Fruit fly (Drosophila melanogaster) whole organism, embryonic: ENCODE results near the gene CG6511.

Experiments used
- CG10321 ChIP-seq: fragments of 200-800 bp; sonication (Bioruptor generic); IDR thresholded peaks from 2 replicates; pipeline ENCODE4 v1.3.6; 2022; ENCODE audit warnings: missing biosample characterization, missing genetic modification characterization
- CG10543 ChIP-seq: fragments of 200-800 bp; sonication (Bioruptor generic); optimal IDR thresholded peaks from 3 replicates; lab custom pipeline; 2017; ENCODE audit warnings: missing biosample characterization, mild to moderate bottlenecking, missing genetic modification characterization, moderate library complexity
- CG12942 ChIP-seq: fragments of 200-800 bp; sonication (Bioruptor generic); optimal IDR thresholded peaks from 3 replicates; lab custom pipeline; 2016; ENCODE audit warnings: missing biosample characterization, missing genetic modification characterization
- CG17186 ChIP-seq: fragments of 200-800 bp; sonication (Bioruptor generic); optimal IDR thresholded peaks from 3 replicates; lab custom pipeline; 2017; ENCODE audit warnings: missing biosample characterization, missing genetic modification reagents, missing genetic modification characterization
- CG2678 ChIP-seq: fragments of 200-800 bp; sonication (Bioruptor generic); optimal IDR thresholded peaks from 3 replicates; lab custom pipeline; 2019; ENCODE audit warnings: missing biosample characterization, mild to moderate bottlenecking, missing genetic modification characterization, moderate library complexity
- CG2889 ChIP-seq: fragments of 200-800 bp; sonication (Bioruptor generic); IDR thresholded peaks from 3 replicates; pipeline ENCODE4 v1.3.6; 2022; ENCODE audit warnings: missing biosample characterization, missing genetic modification characterization
- CG32772 ChIP-seq: fragments of 200-800 bp; sonication (Bioruptor generic); IDR thresholded peaks from 2 replicates; pipeline ENCODE4 v1.3.6; 2022; ENCODE audit warnings: missing biosample characterization, missing genetic modification characterization
- CG34224 ChIP-seq: fragments of 200-800 bp; sonication (Bioruptor generic); IDR thresholded peaks from 3 replicates; pipeline ENCODE4 v1.3.6; 2022; ENCODE audit warnings: missing biosample characterization, missing genetic modification characterization; ENCODE audit not compliant: partially characterized antibody
- CG4854 ChIP-seq: fragments of 200-800 bp; sonication (Bioruptor generic); optimal IDR thresholded peaks from 2 replicates; lab custom pipeline; 2016; ENCODE audit warnings: missing biosample characterization, missing genetic modification characterization, inconsistent platforms
- CG5180 ChIP-seq: fragments of 200-800 bp; sonication (Bioruptor generic); optimal IDR thresholded peaks from 3 replicates; lab custom pipeline; 2017; ENCODE audit warnings: missing biosample characterization, missing genetic modification characterization, mild to moderate bottlenecking, moderate library complexity, missing genetic modification reagents
- CG7745 ChIP-seq: fragments of 200-800 bp; sonication (Bioruptor generic); optimal IDR thresholded peaks from 2 replicates; lab custom pipeline; 2018; ENCODE audit warnings: missing biosample characterization, mild to moderate bottlenecking, missing genetic modification characterization, moderate library complexity
- CG7987 ChIP-seq: fragments of 200-800 bp; sonication (Bioruptor generic); optimal IDR thresholded peaks from 2 replicates; lab custom pipeline; 2018; ENCODE audit warnings: missing biosample characterization, mild to moderate bottlenecking, missing genetic modification characterization, moderate library complexity
- CG8089 ChIP-seq: fragments of 200-800 bp; sonication (Bioruptor generic); optimal IDR thresholded peaks from 3 replicates; lab custom pipeline; 2016; ENCODE audit warnings: missing biosample characterization, missing genetic modification characterization
- CG8281 ChIP-seq: fragments of 200-800 bp; sonication (Bioruptor generic); optimal IDR thresholded peaks from 2 replicates; lab custom pipeline; 2018; ENCODE audit warnings: missing biosample characterization, mild to moderate bottlenecking, missing genetic modification characterization, moderate library complexity
- CG8924 ChIP-seq: fragments of 200-800 bp; optimal IDR thresholded peaks from 3 replicates; lab custom pipeline; 2019; ENCODE audit warnings: missing biosample characterization, mild to moderate bottlenecking, missing genetic modification characterization, moderate library complexity
- CrebB ChIP-seq: fragments of 200-800 bp; sonication (Bioruptor generic); optimal IDR thresholded peaks from 3 replicates; lab custom pipeline; 2018; ENCODE audit warnings: missing biosample characterization, mild to moderate bottlenecking, missing genetic modification characterization
- Deaf1 ChIP-seq: fragments of 200-800 bp; optimal IDR thresholded peaks from 3 replicates; lab custom pipeline; 2019; ENCODE audit warnings: missing biosample characterization, mild to moderate bottlenecking, missing genetic modification characterization, moderate library complexity
- Dek ChIP-seq: fragments of 200-800 bp; sonication (Bioruptor generic); optimal IDR thresholded peaks from 3 replicates; lab custom pipeline; 2019; ENCODE audit warnings: missing biosample characterization, mild to moderate bottlenecking, missing genetic modification characterization, moderate library complexity
- Dfd ChIP-seq, 2 experiments: fragments of >200 bp; optimal IDR thresholded peaks; 2 replicates each; lab custom pipeline; 2017; ENCODE audit warnings: missing biosample characterization in 2 of 2, missing genetic modification characterization in 2 of 2
- Drgx ChIP-seq: fragments of 200-800 bp; sonication (Bioruptor generic); IDR thresholded peaks from 2 replicates; pipeline ENCODE4 v1.3.6; 2022; ENCODE audit warnings: missing biosample characterization, missing genetic modification characterization
- Eip74EF ChIP-seq, 2 experiments: fragments of 200-800 bp in 1 of 2; fragments of >200 bp in 1 of 2; sonication (Bioruptor generic) in 1 of 2; optimal IDR thresholded peaks; 2 replicates each; lab custom pipeline; 2017 to 2019; ENCODE audit warnings: missing biosample characterization in 2 of 2, missing genetic modification characterization in 2 of 2, mild to moderate bottlenecking in 1 of 2, moderate library complexity in 1 of 2
- Fer3 ChIP-seq: fragments of 200-800 bp; sonication (Bioruptor generic); optimal IDR thresholded peaks from 2 replicates; lab custom pipeline; 2018; ENCODE audit warnings: missing biosample characterization, mild to moderate bottlenecking, missing genetic modification characterization, moderate library complexity
- H15 ChIP-seq: fragments of 200-800 bp; sonication (Bioruptor generic); IDR thresholded peaks from 3 replicates; pipeline ENCODE4 v1.3.6; 2022; ENCODE audit warnings: missing biosample characterization, missing genetic modification characterization
- HLH54F ChIP-seq: fragments of 200-800 bp; sonication (Bioruptor generic); optimal IDR thresholded peaks from 3 replicates; lab custom pipeline; 2016; ENCODE audit warnings: missing biosample characterization, missing genetic modification characterization
- Lhr ChIP-seq: fragments of 200-800 bp; sonication (Bioruptor generic); optimal IDR thresholded peaks from 3 replicates; lab custom pipeline; 2017; ENCODE audit warnings: mild to moderate bottlenecking, missing biosample characterization, missing genetic modification reagents, missing genetic modification characterization
- PHDP ChIP-seq: fragments of 200-800 bp; sonication (Bioruptor generic); optimal IDR thresholded peaks from 3 replicates; lab custom pipeline; 2018; ENCODE audit warnings: missing biosample characterization, mild to moderate bottlenecking, missing genetic modification characterization, moderate library complexity
- Scr ChIP-seq: fragments of 200-800 bp; sonication (Bioruptor generic); IDR thresholded peaks from 2 replicates; pipeline ENCODE4 v1.3.6; 2022; ENCODE audit warnings: missing biosample characterization, missing genetic modification characterization; ENCODE audit not compliant: partially characterized antibody
- TFAM ChIP-seq: fragments of 200-800 bp; sonication (Bioruptor generic); optimal IDR thresholded peaks from 2 replicates; lab custom pipeline; 2017; ENCODE audit warnings: missing biosample characterization, missing genetic modification characterization, inconsistent platforms
- amos ChIP-seq: fragments of 200-800 bp; sonication (Bioruptor generic); IDR thresholded peaks from 2 replicates; pipeline ENCODE4 v1.3.6; 2022; ENCODE audit warnings: missing biosample characterization, missing genetic modification characterization; ENCODE audit not compliant: partially characterized antibody
- cato ChIP-seq: fragments of 200-800 bp; sonication (Bioruptor generic); optimal IDR thresholded peaks from 2 replicates; lab custom pipeline; 2016; ENCODE audit warnings: missing biosample characterization, missing genetic modification characterization, borderline replicate concordance
- crol ChIP-seq: fragments of 200-800 bp; sonication (Bioruptor generic); IDR thresholded peaks from 2 replicates; pipeline ENCODE4 v1.3.6; 2022; ENCODE audit warnings: missing biosample characterization, missing genetic modification characterization
- en ChIP-seq: fragments of 200-800 bp; sonication (Bioruptor generic); optimal IDR thresholded peaks from 2 replicates; lab custom pipeline; 2016; ENCODE audit warnings: missing biosample characterization, missing genetic modification characterization
- fd96Cb ChIP-seq: fragments of 200-800 bp; sonication (Bioruptor generic); optimal IDR thresholded peaks from 2 replicates; lab custom pipeline; 2018; ENCODE audit warnings: missing biosample characterization, mild to moderate bottlenecking, missing genetic modification characterization, moderate library complexity
- gcm2 ChIP-seq: fragments of 200-800 bp; sonication (Bioruptor generic); optimal IDR thresholded peaks from 2 replicates; lab custom pipeline; 2016; ENCODE audit warnings: missing biosample characterization, missing genetic modification characterization
- jigr1 ChIP-seq: fragments of 200-800 bp; sonication (Bioruptor generic); IDR thresholded peaks from 3 replicates; pipeline ENCODE4 v1.3.6; 2022; ENCODE audit warnings: missing biosample characterization, missing genetic modification characterization
- jing ChIP-seq: fragments of 200-800 bp; sonication (Bioruptor generic); optimal IDR thresholded peaks from 2 replicates; lab custom pipeline; 2018; ENCODE audit warnings: missing biosample characterization, mild to moderate bottlenecking, missing genetic modification characterization
- kah ChIP-seq: fragments of 200-800 bp; sonication (Bioruptor generic); optimal IDR thresholded peaks from 2 replicates; lab custom pipeline; 2018; ENCODE audit warnings: missing biosample characterization, mild to moderate bottlenecking, missing genetic modification characterization
- klu ChIP-seq: fragments of 200-800 bp; sonication (Bioruptor generic); IDR thresholded peaks from 2 replicates; pipeline ENCODE4 v1.3.6; 2022; ENCODE audit warnings: missing biosample characterization, missing genetic modification characterization
- knrl ChIP-seq: fragments of 200-800 bp; sonication (Bioruptor generic); IDR thresholded peaks from 3 replicates; pipeline ENCODE4 v1.3.6; 2022; ENCODE audit warnings: missing biosample characterization, missing genetic modification characterization; ENCODE audit not compliant: partially characterized antibody
- lbe ChIP-seq: fragments of 200-800 bp; sonication (Bioruptor generic); optimal IDR thresholded peaks from 2 replicates; lab custom pipeline; 2016; ENCODE audit warnings: missing biosample characterization, mild to moderate bottlenecking, missing genetic modification characterization
- lmd ChIP-seq: fragments of 200-800 bp; sonication (Bioruptor generic); IDR thresholded peaks from 2 replicates; pipeline ENCODE4 v1.3.6; 2022; ENCODE audit warnings: missing biosample characterization, missing genetic modification characterization
- nau ChIP-seq: fragments of 200-800 bp; sonication (Bioruptor generic); optimal IDR thresholded peaks from 3 replicates; lab custom pipeline; 2017; ENCODE audit warnings: missing biosample characterization, mild to moderate bottlenecking, missing genetic modification characterization, missing genetic modification reagents
- sisA ChIP-seq: fragments of 200-800 bp; sonication (Bioruptor generic); IDR thresholded peaks from 2 replicates; pipeline ENCODE4 v1.3.6; 2022; ENCODE audit warnings: missing biosample characterization, missing genetic modification characterization
- sob ChIP-seq: fragments of 200-800 bp; sonication (Bioruptor generic); IDR thresholded peaks from 2 replicates; pipeline ENCODE4 v1.3.6; 2022; ENCODE audit warnings: missing biosample characterization, missing genetic modification characterization
- stwl ChIP-seq: fragments of 200-800 bp; sonication (Bioruptor generic); optimal IDR thresholded peaks from 3 replicates; lab custom pipeline; 2018; ENCODE audit warnings: missing biosample characterization, mild to moderate bottlenecking, missing genetic modification characterization, moderate library complexity
- tap ChIP-seq: fragments of 200-800 bp; optimal IDR thresholded peaks from 3 replicates; lab custom pipeline; 2019; ENCODE audit warnings: missing biosample characterization, mild to moderate bottlenecking, missing genetic modification characterization, moderate library complexity
- tll ChIP-seq, 2 experiments: fragments of 200-800 bp in 1 of 2; fragments of >200 bp in 1 of 2; sonication (Bioruptor generic) in 1 of 2; optimal IDR thresholded peaks; 2 replicates each; lab custom pipeline; 2017 to 2019; ENCODE audit warnings: missing biosample characterization in 2 of 2, missing genetic modification characterization in 2 of 2, mild to moderate bottlenecking in 1 of 2, moderate library complexity in 1 of 2
- zfh1 ChIP-seq: fragments of 200-800 bp; sonication (Bioruptor generic); IDR thresholded peaks from 3 replicates; pipeline ENCODE4 v1.3.6; 2022; ENCODE audit warnings: missing biosample characterization, missing genetic modification characterization

Gene CG6511

DNA sequence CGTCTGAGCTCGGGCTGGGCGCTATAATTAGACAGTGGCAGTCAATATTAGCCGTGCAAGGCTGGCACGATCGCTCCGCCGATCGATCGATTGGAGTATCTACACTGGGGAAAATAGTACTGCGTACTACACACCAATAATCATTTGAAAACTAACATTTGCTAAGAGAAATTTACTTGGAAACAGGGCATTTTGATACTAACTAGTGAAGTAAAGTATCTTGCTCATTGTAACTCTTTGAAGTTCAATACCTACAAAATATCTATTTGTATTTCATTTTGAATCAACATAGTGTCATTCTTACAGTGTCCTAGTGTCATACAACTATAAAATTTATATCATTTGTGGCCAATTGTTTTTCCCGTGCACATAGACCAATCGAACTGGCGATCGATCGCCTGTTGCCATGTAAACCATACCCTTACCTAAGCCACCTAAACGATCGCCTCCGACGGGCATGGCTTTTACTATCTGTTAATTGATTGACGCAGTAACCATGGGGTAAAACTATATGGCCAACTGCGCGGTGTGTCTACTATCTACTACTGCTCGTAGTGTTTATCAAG is 20.4 kb upstream of the CG6511 start (continued):
- TF ChIP-seq CG5180 (peak; percentile 46), knrl (GFP tag; lab: Robert Waterston, UW) (no peak), nau (peak; percentile 59), CrebB (tag; lab: Kevin White, UChicago) (peak; percentile 34), sob (GFP tag; lab: Robert Waterston, UW) (no peak; the same call in none of the 2 replicates), CG8089 (GFP tag; lab: Kevin White, UChicago) (peak; percentile 45), CG2678 (tag; lab: Kevin White, UChicago) (peak; percentile 89), kah (GFP tag; lab: Kevin White, UChicago) (no peak), CG7987 (GFP tag; lab: Kevin White, UChicago) (no peak), CG32772 (GFP tag; lab: Robert Waterston, UW) (peak; percentile 63), HLH54F (GFP tag; lab: Kevin White, UChicago) (peak; percentile 81), CG17186 (GFP tag; lab: Kevin White, UChicago) (peak; percentile 6), Dek (tag; lab: Kevin White, UChicago) (peak; percentile 61), tap (tag; lab: Kevin White, UChicago) (peak; percentile 64), Deaf1 (peak; percentile 82), Dfd (GFP tag; optimal IDR thresholded peaks at IDR 0.05; lab: Kevin White, UChicago) (no peak), CG2889 (GFP tag; lab: Robert Waterston, UW) (peak; percentile 53; the same call in 2 of the 3 replicates), Eip74EF (GFP tag; optimal IDR thresholded peaks at IDR 0.05; lab: Kevin White, UChicago) (peak in 1 of 2 experiments; percentile 62), sisA (GFP tag; lab: Robert Waterston, UW) (peak; percentile 74), CG8924 (peak; percentile 87), fd96Cb (tag; lab: Kevin White, UChicago) (peak; percentile 70), en (GFP tag; lab: Kevin White, UChicago) (peak; percentile 60), CG34224 (no peak), TFAM (no peak), zfh1 (peak; percentile 68; the same call in 2 of the 3 replicates), Lhr (GFP tag; lab: Kevin White, UChicago) (peak; percentile 33), crol (no peak), H15 (GFP tag; lab: Robert Waterston, UW) (peak; percentile 45; the same call in 1 of the 3 replicates), jing (GFP tag; lab: Kevin White, UChicago) (peak; percentile 73), CG8281 (tag; lab: Kevin White, UChicago) (peak; percentile 38), stwl (tag; lab: Kevin White, UChicago) (no peak), CG10543 (GFP tag; lab: Kevin White, UChicago) (peak; percentile 85), Fer3 (tag; lab: Kevin White, UChicago) (peak; percentile 71), lbe (no peak), klu (GFP tag; lab: Robert Waterston, UW) (no peak; the same call in none of the 2 replicates), gcm2 (GFP tag; lab: Kevin White, UChicago) (peak; percentile 35), CG7745 (tag; lab: Kevin White, UChicago) (no peak), amos (GFP tag; lab: Robert Waterston, UW) (no peak), lmd (GFP tag; lab: Robert Waterston, UW) (peak; percentile 82), cato (GFP tag; lab: Kevin White, UChicago) (peak; percentile 61), Scr (no peak), tll (GFP tag; optimal IDR thresholded peaks at IDR 0.05; lab: Kevin White, UChicago) (no peak), PHDP (tag; lab: Kevin White, UChicago) (peak; percentile 82), CG4854 (peak; percentile 74), CG12942 (GFP tag; lab: Kevin White, UChicago) (peak; percentile 71), Drgx (GFP tag; lab: Robert Waterston, UW) (peak; percentile 59; the same call in 1 of the 2 replicates), jigr1 (GFP tag; lab: Robert Waterston, UW) (peak; percentile 74; the same call in 1 of the 3 replicates), CG10321 (GFP tag; lab: Robert Waterston, UW) (no peak)
